Fruit fly (Drosophila melanogaster) whole organism, embryonic: Measurements from ENCODE around the gene Aprt.

ENCODE experiments used
- ATbp ChIP-seq: fragments of 200-800 bp; sonication (Bioruptor generic); optimal IDR thresholded peaks from 2 replicates; lab custom pipeline; 2017; ENCODE audit warnings: missing biosample characterization, mild to moderate bottlenecking, missing genetic modification characterization, missing genetic modification reagents
- Blimp-1 ChIP-seq: fragments of 200-800 bp; sonication (Bioruptor generic); optimal IDR thresholded peaks from 3 replicates; lab custom pipeline; 2018; ENCODE audit warnings: missing biosample characterization, missing genetic modification characterization, mild to moderate bottlenecking, moderate library complexity, missing genetic modification reagents
- BtbVII ChIP-seq: fragments of 200-800 bp; sonication (Bioruptor generic); optimal IDR thresholded peaks from 3 replicates; lab custom pipeline; 2017; ENCODE audit warnings: missing biosample characterization, mild to moderate bottlenecking, missing genetic modification characterization
- CG10654 ChIP-seq: fragments of 200-800 bp; sonication (Bioruptor generic); optimal IDR thresholded peaks from 2 replicates; lab custom pipeline; 2016; ENCODE audit warnings: missing biosample characterization, missing genetic modification characterization
- CG11696 ChIP-seq: fragments of 200-800 bp; sonication (Bioruptor generic); IDR thresholded peaks from 2 replicates; pipeline ENCODE4 v1.3.6; 2022; ENCODE audit warnings: missing biosample characterization, missing genetic modification characterization
- CG12942 ChIP-seq: fragments of 200-800 bp; sonication (Bioruptor generic); optimal IDR thresholded peaks from 3 replicates; lab custom pipeline; 2016; ENCODE audit warnings: missing biosample characterization, missing genetic modification characterization
- CG1792 ChIP-seq: fragments of 200-800 bp; sonication (Bioruptor generic); optimal IDR thresholded peaks from 2 replicates; lab custom pipeline; 2016; ENCODE audit warnings: missing biosample characterization, missing genetic modification characterization
- CG18262 ChIP-seq: fragments of 200-800 bp; optimal IDR thresholded peaks from 3 replicates; lab custom pipeline; 2019; ENCODE audit warnings: missing biosample characterization, mild to moderate bottlenecking, missing genetic modification characterization, moderate library complexity
- CG2889 ChIP-seq: fragments of 200-800 bp; sonication (Bioruptor generic); IDR thresholded peaks from 3 replicates; pipeline ENCODE4 v1.3.6; 2022; ENCODE audit warnings: missing biosample characterization, missing genetic modification characterization
- CG30020 ChIP-seq: fragments of 200-800 bp; optimal IDR thresholded peaks from 2 replicates; lab custom pipeline; 2019; ENCODE audit warnings: missing biosample characterization, mild to moderate bottlenecking, missing genetic modification characterization, moderate library complexity
- CG31441 ChIP-seq: fragments of 200-800 bp; sonication (Bioruptor generic); IDR thresholded peaks from 2 replicates; pipeline ENCODE4 v1.3.6; 2022; ENCODE audit warnings: missing biosample characterization, missing genetic modification characterization
- CG32532 ChIP-seq: fragments of 200-800 bp; sonication (Bioruptor generic); IDR thresholded peaks from 2 replicates; pipeline ENCODE4 v1.3.6; 2022; ENCODE audit warnings: missing biosample characterization, missing genetic modification characterization
- CG3281 ChIP-seq: fragments of 200-800 bp; sonication (Bioruptor generic); optimal IDR thresholded peaks from 3 replicates; lab custom pipeline; 2017; ENCODE audit warnings: missing biosample characterization, mild to moderate bottlenecking, missing genetic modification characterization
- CG4820 ChIP-seq: fragments of 200-800 bp; sonication (Bioruptor generic); optimal IDR thresholded peaks from 3 replicates; lab custom pipeline; 2016; ENCODE audit warnings: missing biosample characterization, missing genetic modification characterization
- CG6791 ChIP-seq: fragments of 200-800 bp; sonication (Bioruptor generic); IDR thresholded peaks from 3 replicates; pipeline ENCODE4 v1.3.6; 2022; ENCODE audit warnings: missing biosample characterization, missing genetic modification characterization; ENCODE audit not compliant: partially characterized antibody
- CG7839 ChIP-seq: fragments of 200-800 bp; sonication (Bioruptor generic); optimal IDR thresholded peaks from 3 replicates; lab custom pipeline; 2018; ENCODE audit warnings: missing biosample characterization, mild to moderate bottlenecking, missing genetic modification characterization, moderate library complexity
- CG8359 ChIP-seq: fragments of 200-800 bp; sonication (Bioruptor generic); optimal IDR thresholded peaks from 2 replicates; lab custom pipeline; 2017; ENCODE audit warnings: missing biosample characterization, mild to moderate bottlenecking, missing genetic modification characterization, borderline replicate concordance
- CG8478 ChIP-seq: fragments of >200 bp; optimal IDR thresholded peaks from 2 replicates; lab custom pipeline; 2018
- CG9609 ChIP-seq: fragments of 200-800 bp; sonication (Bioruptor generic); optimal IDR thresholded peaks from 3 replicates; lab custom pipeline; 2016; ENCODE audit warnings: missing biosample characterization, missing genetic modification characterization
- CG9817 ChIP-seq: fragments of 200-800 bp; sonication (Bioruptor generic); optimal IDR thresholded peaks from 2 replicates; lab custom pipeline; 2018; ENCODE audit warnings: missing biosample characterization, mild to moderate bottlenecking, missing genetic modification characterization, moderate library complexity
- CTCF ChIP-seq: fragments of 200-800 bp; sonication (Bioruptor generic); optimal IDR thresholded peaks from 2 replicates; lab custom pipeline; 2017; ENCODE audit warnings: missing biosample characterization, mild to moderate bottlenecking, missing genetic modification characterization, moderate library complexity
- CoRest ChIP-seq: fragments of 200-800 bp; sonication (Bioruptor generic); optimal IDR thresholded peaks from 3 replicates; lab custom pipeline; 2018; ENCODE audit warnings: missing biosample characterization, mild to moderate bottlenecking, missing genetic modification characterization, moderate library complexity
- D ChIP-seq, 2 experiments: fragments of 200-800 bp in 1 of 2; fragments of >200 bp in 1 of 2; sonication (Bioruptor generic) in 1 of 2; optimal IDR thresholded peaks; 2 replicates in 1 of 2; 3 replicates in 1 of 2; lab custom pipeline; 2017; ENCODE audit warnings: mild to moderate bottlenecking in 1 of 2, missing biosample characterization in 1 of 2, missing genetic modification characterization in 1 of 2, missing genetic modification reagents in 1 of 2
- D19A ChIP-seq: fragments of 200-800 bp; optimal IDR thresholded peaks from 3 replicates; lab custom pipeline; 2019; ENCODE audit warnings: missing biosample characterization, mild to moderate bottlenecking, missing genetic modification characterization, moderate library complexity
- Dip3 ChIP-seq: fragments of 200-800 bp; sonication (Bioruptor generic); optimal IDR thresholded peaks from 3 replicates; lab custom pipeline; 2016; ENCODE audit warnings: missing biosample characterization, missing genetic modification characterization
- Gug ChIP-seq: fragments of 200-800 bp; sonication (Bioruptor generic); IDR thresholded peaks from 4 replicates; pipeline ENCODE4 v1.3.6; 2022; ENCODE audit warnings: missing biosample characterization, missing genetic modification characterization
- H15 ChIP-seq: fragments of 200-800 bp; sonication (Bioruptor generic); IDR thresholded peaks from 3 replicates; pipeline ENCODE4 v1.3.6; 2022; ENCODE audit warnings: missing biosample characterization, missing genetic modification characterization
- HmgD ChIP-seq: fragments of 200-800 bp; sonication (Bioruptor generic); optimal IDR thresholded peaks from 3 replicates; lab custom pipeline; 2016; ENCODE audit warnings: missing biosample characterization, missing genetic modification characterization
- Nf-YB ChIP-seq: fragments of 200-800 bp; sonication (Bioruptor generic); optimal IDR thresholded peaks from 3 replicates; lab custom pipeline; 2019; ENCODE audit warnings: missing biosample characterization, mild to moderate bottlenecking, missing genetic modification characterization, moderate library complexity
- Sox100B ChIP-seq: fragments of 200-800 bp; sonication (Bioruptor generic); optimal IDR thresholded peaks from 3 replicates; lab custom pipeline; 2018; ENCODE audit warnings: missing biosample characterization, mild to moderate bottlenecking, missing genetic modification characterization
- aop ChIP-seq: fragments of 200-800 bp; sonication (Bioruptor generic); IDR thresholded peaks from 2 replicates; pipeline ENCODE4 v1.3.6; 2022; ENCODE audit warnings: missing biosample characterization, missing genetic modification characterization
- ase ChIP-seq: fragments of 200-800 bp; sonication (Bioruptor generic); IDR thresholded peaks from 3 replicates; pipeline ENCODE4 v1.3.6; 2022; ENCODE audit warnings: missing biosample characterization, missing genetic modification characterization
- bcd ChIP-seq: fragments of 200-800 bp; sonication (Bioruptor generic); optimal IDR thresholded peaks from 2 replicates; lab custom pipeline; 2017; ENCODE audit warnings: missing biosample characterization, mild to moderate bottlenecking, missing genetic modification characterization
- chinmo ChIP-seq: fragments of 200-800 bp; sonication (Bioruptor generic); IDR thresholded peaks from 4 replicates; pipeline ENCODE4 v1.3.6; 2022; ENCODE audit warnings: missing biosample characterization, missing genetic modification characterization; ENCODE audit not compliant: partially characterized antibody
- crp ChIP-seq, 2 experiments: fragments of 200-800 bp; sonication (Bioruptor generic); optimal IDR thresholded peaks; 2 replicates in 1 of 2; 3 replicates in 1 of 2; lab custom pipeline; 2017; ENCODE audit warnings: missing biosample characterization in 2 of 2, missing genetic modification characterization in 2 of 2, mild to moderate bottlenecking in 1 of 2, moderate library complexity in 1 of 2
- dmrt99B ChIP-seq: fragments of 200-800 bp; sonication (Bioruptor generic); optimal IDR thresholded peaks from 2 replicates; lab custom pipeline; 2018; ENCODE audit warnings: missing biosample characterization, mild to moderate bottlenecking, missing genetic modification characterization, moderate library complexity
- esg ChIP-seq: fragments of 200-800 bp; sonication (Bioruptor generic); conservative IDR thresholded peaks from 2 replicates; pipeline ENCODE4 v1.3.6; 2022; ENCODE audit warnings: missing biosample characterization, missing genetic modification characterization
- fd64A ChIP-seq: fragments of 200-800 bp; sonication (Bioruptor generic); optimal IDR thresholded peaks from 3 replicates; lab custom pipeline; 2018; ENCODE audit warnings: missing biosample characterization, mild to moderate bottlenecking, missing genetic modification characterization
- grau ChIP-seq: fragments of 200-800 bp; optimal IDR thresholded peaks from 3 replicates; lab custom pipeline; 2019; ENCODE audit warnings: missing biosample characterization, mild to moderate bottlenecking, missing genetic modification characterization, moderate library complexity
- gsb-n ChIP-seq: fragments of 200-800 bp; sonication (Bioruptor generic); optimal IDR thresholded peaks from 3 replicates; lab custom pipeline; 2018; ENCODE audit warnings: missing biosample characterization, mild to moderate bottlenecking, missing genetic modification characterization
- ind ChIP-seq: fragments of 200-800 bp; sonication (Bioruptor generic); optimal IDR thresholded peaks from 3 replicates; lab custom pipeline; 2016; ENCODE audit warnings: missing biosample characterization, missing genetic modification characterization
- inv ChIP-seq: fragments of 200-800 bp; sonication (Bioruptor generic); IDR thresholded peaks from 2 replicates; pipeline ENCODE4 v1.3.6; 2022; ENCODE audit warnings: missing biosample characterization, missing genetic modification characterization; ENCODE audit not compliant: partially characterized antibody
- jumu ChIP-seq: fragments of 200-800 bp; sonication (Bioruptor generic); optimal IDR thresholded peaks from 3 replicates; lab custom pipeline; 2016; ENCODE audit warnings: missing biosample characterization, missing genetic modification characterization
- peb ChIP-seq: fragments of 200-800 bp; sonication (Bioruptor generic); IDR thresholded peaks from 2 replicates; pipeline ENCODE4 v1.3.6; 2022; ENCODE audit warnings: missing biosample characterization, missing genetic modification characterization
- pfk ChIP-seq: fragments of 200-800 bp; sonication (Bioruptor generic); optimal IDR thresholded peaks from 2 replicates; lab custom pipeline; 2018; ENCODE audit warnings: missing biosample characterization, mild to moderate bottlenecking, missing genetic modification characterization, moderate library complexity
- sd ChIP-seq: fragments of 200-800 bp; sonication (Bioruptor generic); optimal IDR thresholded peaks from 3 replicates; lab custom pipeline; 2018; ENCODE audit warnings: missing biosample characterization, mild to moderate bottlenecking, missing genetic modification characterization, moderate library complexity
- tll ChIP-seq, 2 experiments: fragments of 200-800 bp in 1 of 2; fragments of >200 bp in 1 of 2; sonication (Bioruptor generic) in 1 of 2; optimal IDR thresholded peaks; 2 replicates each; lab custom pipeline; 2017 to 2019; ENCODE audit warnings: missing biosample characterization in 2 of 2, missing genetic modification characterization in 2 of 2, mild to moderate bottlenecking in 1 of 2, moderate library complexity in 1 of 2
- vvl ChIP-seq: fragments of 200-800 bp; sonication (Bioruptor generic); IDR thresholded peaks from 2 replicates; pipeline ENCODE4 v1.3.6; 2022; ENCODE audit warnings: missing biosample characterization, missing genetic modification characterization
- zen2 ChIP-seq: fragments of 200-800 bp; sonication (Bioruptor generic); IDR thresholded peaks from 3 replicates; pipeline ENCODE4 v1.3.6; 2022; ENCODE audit warnings: missing biosample characterization, missing genetic modification characterization; ENCODE audit not compliant: partially characterized antibody
- zfh2 ChIP-seq: fragments of 200-800 bp; sonication (Bioruptor generic); optimal IDR thresholded peaks from 2 replicates; lab custom pipeline; 2016; ENCODE audit warnings: missing biosample characterization, missing genetic modification characterization

Gene Aprt

dm6 chr3L:1880692-1881091 is 4.1 kb downstream of the Aprt start (continued):
- peak; percentile 53 for TF ChIP-seq ind (GFP tag; lab: Kevin White, UChicago)
- no peak for TF ChIP-seq peb (GFP tag; lab: Robert Waterston, UW)
- no peak for TF ChIP-seq pfk (GFP tag; lab: Kevin White, UChicago)
- TF ChIP-seq CG9609 (GFP tag; lab: Kevin White, UChicago), result no peak
- no peak for TF ChIP-seq CG6791
- TF ChIP-seq CG7839 (tag; lab: Kevin White, UChicago), result peak; percentile 41
- no peak for TF ChIP-seq CG2889 (GFP tag; lab: Robert Waterston, UW)
- peak; percentile 57; the same call in 1 of the 3 replicates for TF ChIP-seq H15 (GFP tag; lab: Robert Waterston, UW)
- TF ChIP-seq tll (GFP tag; optimal IDR thresholded peaks at IDR 0.05; lab: Kevin White, UChicago), result no peak
- TF ChIP-seq CG9817 (tag; lab: Kevin White, UChicago), result no peak
- no peak for TF ChIP-seq chinmo (GFP tag; lab: Robert Waterston, UW)
- TF ChIP-seq aop (GFP tag; lab: Robert Waterston, UW), result 0 out of 2 replicates have a peak, but pooled peaks have one; percentile 3
- no peak for TF ChIP-seq CG10654 (GFP tag; lab: Kevin White, UChicago)
- TF ChIP-seq Gug (GFP tag; lab: Robert Waterston, UW), result peak; percentile 54; the same call in 3 of the 4 replicates
- TF ChIP-seq esg (GFP tag; lab: Robert Waterston, UW), result peak; percentile 27; the same call in 1 of the 2 replicates
- TF ChIP-seq CG11696 (GFP tag; lab: Robert Waterston, UW), result peak; percentile 63; the same call in 1 of the 2 replicates
- TF ChIP-seq Blimp-1 (GFP tag; lab: Kevin White, UChicago), result peak; percentile 23
- no peak for TF ChIP-seq Dip3 (GFP tag; lab: Kevin White, UChicago)
- no peak for TF ChIP-seq zfh2 (GFP tag; lab: Kevin White, UChicago)
- no peak for TF ChIP-seq fd64A
- TF ChIP-seq CoRest (tag; lab: Kevin White, UChicago), result no peak
- no peak for TF ChIP-seq D (optimal IDR thresholded peaks at IDR 0.05; lab: Kevin White, UChicago)
- TF ChIP-seq D (GFP tag; optimal IDR thresholded peaks at IDR 0.05; lab: Kevin White, UChicago), result peak; percentile 4
- TF ChIP-seq crp (GFP tag; optimal IDR thresholded peaks at IDR 0.05; lab: Kevin White, UChicago), result no peak
- no peak for TF ChIP-seq gsb-n (tag; lab: Kevin White, UChicago)
- TF ChIP-seq CG18262 (tag; lab: Kevin White, UChicago), result no peak
- TF ChIP-seq BtbVII (GFP tag; lab: Kevin White, UChicago), result peak; percentile 24
- no peak for TF ChIP-seq ATbp (GFP tag; lab: Kevin White, UChicago)
- peak; percentile 59; the same call in 1 of the 3 replicates for TF ChIP-seq ase (GFP tag; lab: Robert Waterston, UW)
- no peak for TF ChIP-seq CG1792 (GFP tag; lab: Kevin White, UChicago)
- no peak for TF ChIP-seq D19A (tag; lab: Kevin White, UChicago)
- TF ChIP-seq CG30020 (tag; lab: Kevin White, UChicago), result no peak
- no peak for TF ChIP-seq CTCF
- TF ChIP-seq bcd, result peak; percentile 2
- TF ChIP-seq CG32532 (GFP tag; lab: Robert Waterston, UW), result peak; percentile 60; the same call in 1 of the 2 replicates
- peak; percentile 80 for TF ChIP-seq vvl (GFP tag; lab: Robert Waterston, UW)
- peak; percentile 25 for TF ChIP-seq CG4820
- TF ChIP-seq CG8359, result no peak
- no peak for TF ChIP-seq CG8478
- no peak for TF ChIP-seq zen2 (GFP tag; lab: Robert Waterston, UW)
- TF ChIP-seq jumu, result no peak
- TF ChIP-seq CG12942 (GFP tag; lab: Kevin White, UChicago), result no peak
- TF ChIP-seq CG3281, result peak; percentile 35
- no peak for TF ChIP-seq Nf-YB (GFP tag; lab: Kevin White, UChicago)
- TF ChIP-seq inv (GFP tag; lab: Robert Waterston, UW), result no peak
- no peak for TF ChIP-seq HmgD (GFP tag; lab: Kevin White, UChicago)
- no peak for TF ChIP-seq Sox100B (GFP tag; lab: Kevin White, UChicago)
- TF ChIP-seq dmrt99B (tag; lab: Kevin White, UChicago), result peak; percentile 25
- TF ChIP-seq grau (tag; lab: Kevin White, UChicago), result peak; percentile 4
- TF ChIP-seq sd (tag; lab: Kevin White, UChicago), result no peak
- 0 out of 2 replicates have a peak, but pooled peaks have one; percentile 22 for TF ChIP-seq CG31441 (GFP tag; lab: Robert Waterston, UW)
